Fruit fly (Drosophila melanogaster) whole organism, prepupa: ENCODE results near the gene Ugt304A1.

Source experiments
- Blimp-1 ChIP-seq: fragments of 200-800 bp; sonication (Bioruptor generic); optimal IDR thresholded peaks from 3 replicates; lab custom pipeline; 2017; ENCODE audit warnings: missing biosample characterization, missing genetic modification characterization, mild to moderate bottlenecking, moderate library complexity, missing genetic modification reagents
- CG10631 ChIP-seq: fragments of 200-800 bp; sonication (Bioruptor generic); optimal IDR thresholded peaks from 2 replicates; lab custom pipeline; 2016; ENCODE audit warnings: missing biosample characterization, missing genetic modification characterization
- CG10669 ChIP-seq: fragments of 200-800 bp; sonication (Bioruptor generic); optimal IDR thresholded peaks from 3 replicates; lab custom pipeline; 2018; ENCODE audit warnings: missing biosample characterization, mild to moderate bottlenecking, missing genetic modification characterization, moderate library complexity
- CG11762 ChIP-seq: fragments of 200-800 bp; sonication (Bioruptor generic); optimal IDR thresholded peaks from 3 replicates; lab custom pipeline; 2016; ENCODE audit warnings: missing biosample characterization, missing genetic modification characterization; ENCODE audit not compliant: insufficient read depth
- CG11902 ChIP-seq: fragments of 200-800 bp; sonication (Bioruptor generic); optimal IDR thresholded peaks from 3 replicates; lab custom pipeline; 2016; ENCODE audit warnings: missing biosample characterization, missing genetic modification characterization
- CG15336 ChIP-seq: fragments of 200-800 bp; sonication (Bioruptor generic); IDR thresholded peaks from 2 replicates; pipeline ENCODE4 v1.3.6; 2022; ENCODE audit warnings: missing biosample characterization, missing genetic modification characterization
- CG31627 ChIP-seq: fragments of 200-800 bp; sonication (Bioruptor generic); optimal IDR thresholded peaks from 3 replicates; lab custom pipeline; 2016; ENCODE audit warnings: missing biosample characterization, missing genetic modification characterization
- CG34406 ChIP-seq: fragments of 200-800 bp; sonication (Bioruptor generic); optimal IDR thresholded peaks from 3 replicates; lab custom pipeline; 2016; ENCODE audit warnings: missing biosample characterization, missing genetic modification characterization
- CG3919 ChIP-seq: fragments of 200-800 bp; sonication (Bioruptor generic); optimal IDR thresholded peaks from 3 replicates; lab custom pipeline; 2016; ENCODE audit warnings: missing biosample characterization, missing genetic modification characterization
- CG4318 ChIP-seq: fragments of 200-800 bp; sonication (Bioruptor generic); optimal IDR thresholded peaks from 3 replicates; lab custom pipeline; 2017; ENCODE audit warnings: missing biosample characterization, mild to moderate bottlenecking, missing genetic modification characterization
- CG6163 ChIP-seq: fragments of 200-800 bp; sonication (Bioruptor generic); IDR thresholded peaks from 3 replicates; pipeline ENCODE4 v1.3.6; 2022; ENCODE audit warnings: missing biosample characterization, missing genetic modification characterization
- CG6276 ChIP-seq: fragments of 200-800 bp; sonication (Bioruptor generic); optimal IDR thresholded peaks from 2 replicates; lab custom pipeline; 2017; ENCODE audit warnings: missing biosample characterization, mild to moderate bottlenecking, missing genetic modification characterization
- CG6792 ChIP-seq: fragments of 200-800 bp; sonication (Bioruptor generic); optimal IDR thresholded peaks from 3 replicates; lab custom pipeline; 2016; ENCODE audit warnings: missing biosample characterization, missing genetic modification characterization
- CG6854 ChIP-seq: fragments of 200-800 bp; sonication (Bioruptor generic); optimal IDR thresholded peaks from 2 replicates; lab custom pipeline; 2017; ENCODE audit warnings: missing biosample characterization, mild to moderate bottlenecking, missing genetic modification characterization
- CG8119 ChIP-seq: fragments of 200-800 bp; sonication (Bioruptor generic); IDR thresholded peaks from 3 replicates; pipeline ENCODE4 v1.3.6; 2022; ENCODE audit warnings: missing biosample characterization, missing genetic modification characterization
- CG8319 ChIP-seq: fragments of 200-800 bp; sonication (Bioruptor generic); optimal IDR thresholded peaks from 3 replicates; lab custom pipeline; 2016; ENCODE audit warnings: missing biosample characterization, missing genetic modification characterization
- CG8632 ChIP-seq: fragments of 200-800 bp; sonication (Bioruptor generic); optimal IDR thresholded peaks from 3 replicates; lab custom pipeline; 2016; ENCODE audit warnings: missing biosample characterization, missing genetic modification characterization
- CG9139 ChIP-seq: fragments of 200-800 bp; sonication (Bioruptor generic); optimal IDR thresholded peaks from 3 replicates; lab custom pipeline; 2017; ENCODE audit warnings: missing biosample characterization, mild to moderate bottlenecking, missing genetic modification characterization
- Eip75B ChIP-seq: fragments of 200-800 bp; sonication (Bioruptor generic); optimal IDR thresholded peaks from 3 replicates; lab custom pipeline; 2016; ENCODE audit warnings: missing biosample characterization, missing genetic modification characterization
- Eip78C ChIP-seq: fragments of 200-800 bp; sonication (Bioruptor generic); peaks from one replicate; lab custom pipeline; 2016; ENCODE audit warnings: missing biosample characterization, missing genetic modification characterization
- Ets96B ChIP-seq: fragments of 200-800 bp; optimal IDR thresholded peaks from 2 replicates; lab custom pipeline; 2019; ENCODE audit warnings: missing biosample characterization, mild to moderate bottlenecking, missing genetic modification characterization, moderate library complexity
- Gug ChIP-seq: fragments of 200-800 bp; sonication (Bioruptor generic); IDR thresholded peaks from 2 replicates; pipeline ENCODE4 v1.3.6; 2022; ENCODE audit warnings: missing biosample characterization, missing genetic modification characterization
- Hr39 ChIP-seq: fragments of 200-800 bp; sonication (Bioruptor generic); optimal IDR thresholded peaks from 2 replicates; lab custom pipeline; 2016; ENCODE audit warnings: missing biosample characterization, missing genetic modification characterization
- Hr4 ChIP-seq: fragments of 200-800 bp; sonication (Bioruptor generic); optimal IDR thresholded peaks from 3 replicates; lab custom pipeline; 2016; ENCODE audit warnings: missing biosample characterization, missing genetic modification characterization
- OdsH ChIP-seq: fragments of 200-800 bp; sonication (Bioruptor generic); optimal IDR thresholded peaks from 3 replicates; lab custom pipeline; 2016; ENCODE audit warnings: missing biosample characterization, missing genetic modification characterization
- Smox ChIP-seq: fragments of 200-800 bp; sonication (Bioruptor generic); optimal IDR thresholded peaks from 3 replicates; lab custom pipeline; 2016; ENCODE audit warnings: missing biosample characterization, missing genetic modification characterization
- Sox102F ChIP-seq: fragments of 200-800 bp; sonication (Bioruptor generic); optimal IDR thresholded peaks from 2 replicates; lab custom pipeline; 2016; ENCODE audit warnings: missing biosample characterization, mild to moderate bottlenecking, missing genetic modification characterization
- Sox15 ChIP-seq: fragments of 200-800 bp; sonication (Bioruptor generic); optimal IDR thresholded peaks from 3 replicates; lab custom pipeline; 2016; ENCODE audit warnings: missing biosample characterization, missing genetic modification characterization
- achi ChIP-seq: fragments of 200-800 bp; sonication (Bioruptor generic); optimal IDR thresholded peaks from 3 replicates; lab custom pipeline; 2016; ENCODE audit warnings: missing biosample characterization, missing genetic modification characterization
- acj6 ChIP-seq: fragments of 200-800 bp; sonication (Bioruptor generic); optimal IDR thresholded peaks from 3 replicates; lab custom pipeline; 2016; ENCODE audit warnings: missing biosample characterization, missing genetic modification characterization
- cyc ChIP-seq: fragments of 200-800 bp; sonication (Bioruptor generic); optimal IDR thresholded peaks from 3 replicates; lab custom pipeline; 2016; ENCODE audit warnings: missing biosample characterization, missing genetic modification characterization
- dac ChIP-seq: fragments of 200-800 bp; sonication (Bioruptor generic); optimal IDR thresholded peaks from 2 replicates; lab custom pipeline; 2017; ENCODE audit warnings: missing biosample characterization, mild to moderate bottlenecking, missing genetic modification characterization
- esn ChIP-seq: fragments of 200-800 bp; sonication (Bioruptor generic); optimal IDR thresholded peaks from 2 replicates; lab custom pipeline; 2016; ENCODE audit warnings: missing biosample characterization, mild to moderate bottlenecking, missing genetic modification characterization, moderate library complexity
- fd59A ChIP-seq: fragments of 200-800 bp; sonication (Bioruptor generic); optimal IDR thresholded peaks from 2 replicates; lab custom pipeline; 2017; ENCODE audit warnings: missing biosample characterization, mild to moderate bottlenecking, missing genetic modification characterization, missing genetic modification reagents
- fd85E ChIP-seq: fragments of 200-800 bp; sonication (Bioruptor generic); optimal IDR thresholded peaks from 3 replicates; lab custom pipeline; 2016; ENCODE audit warnings: missing biosample characterization, missing genetic modification characterization
- fkh ChIP-seq: fragments of 200-800 bp; sonication (Bioruptor generic); optimal IDR thresholded peaks from 3 replicates; lab custom pipeline; 2017; ENCODE audit warnings: missing biosample characterization, mild to moderate bottlenecking, missing genetic modification characterization, moderate library complexity
- pdm3 ChIP-seq: fragments of 200-800 bp; sonication (Bioruptor generic); optimal IDR thresholded peaks from 3 replicates; lab custom pipeline; 2016; ENCODE audit warnings: missing biosample characterization, missing genetic modification characterization
- salr ChIP-seq, 2 experiments: fragments of 200-800 bp; sonication (Bioruptor generic); optimal IDR thresholded peaks; 3 replicates each; lab custom pipeline; 2016 to 2018; ENCODE audit warnings: missing biosample characterization in 2 of 2, missing genetic modification characterization in 2 of 2, mild to moderate bottlenecking in 1 of 2
- spab ChIP-seq: fragments of 200-800 bp; sonication (Bioruptor generic); optimal IDR thresholded peaks from 2 replicates; lab custom pipeline; 2017; ENCODE audit warnings: missing biosample characterization, mild to moderate bottlenecking, missing genetic modification characterization, missing genetic modification reagents
- ss ChIP-seq, 2 experiments: fragments of 200-800 bp; sonication (Bioruptor generic); optimal IDR thresholded peaks; 2 replicates in 1 of 2; 3 replicates in 1 of 2; lab custom pipeline; 2017 to 2018; ENCODE audit warnings: mild to moderate bottlenecking in 2 of 2, missing biosample characterization in 2 of 2, missing genetic modification characterization in 2 of 2, moderate library complexity in 1 of 2
- svp ChIP-seq: fragments of 200-800 bp; sonication (Bioruptor generic); peaks from one replicate; lab custom pipeline; 2016; ENCODE audit warnings: missing biosample characterization, missing genetic modification characterization
- topi ChIP-seq: fragments of 200-800 bp; sonication (Bioruptor generic); optimal IDR thresholded peaks from 3 replicates; lab custom pipeline; 2016; ENCODE audit warnings: missing biosample characterization, missing genetic modification characterization
- vri ChIP-seq: fragments of 200-800 bp; sonication (Bioruptor generic); optimal IDR thresholded peaks from 3 replicates; lab custom pipeline; 2016; ENCODE audit warnings: missing biosample characterization, mild to moderate bottlenecking, missing genetic modification characterization

Ugt304A1 gene

dm6 chr3R:11209801-11210402 lies 34.7 kb upstream of the Ugt304A1 start, which contains the start of the genes SdhC and Tctp (continued):
- TF ChIP-seq Sox102F (GFP tag; lab: Kevin White, UChicago), result peak; percentile 42
- TF ChIP-seq ss (GFP tag; optimal IDR thresholded peaks at IDR 0.05; lab: Kevin White, UChicago), result peak; percentile 14 to 39
- no peak for TF ChIP-seq CG8319 (GFP tag; lab: Kevin White, UChicago)
- TF ChIP-seq Eip75B (GFP tag; lab: Kevin White, UChicago), result peak; percentile 59
- TF ChIP-seq fd85E, result no peak
- peak; percentile 74 for TF ChIP-seq svp (GFP tag; lab: Kevin White, UChicago)
- TF ChIP-seq CG6276 (GFP tag; lab: Kevin White, UChicago), result no peak
- peak; percentile 85 for TF ChIP-seq Eip78C (GFP tag; lab: Kevin White, UChicago)
- TF ChIP-seq CG15336, result no peak
- TF ChIP-seq topi (GFP tag; lab: Kevin White, UChicago), result peak; percentile 49
- no peak for TF ChIP-seq CG11762 (GFP tag; lab: Kevin White, UChicago)
- peak; percentile 33 for TF ChIP-seq CG34406
- TF ChIP-seq Blimp-1 (GFP tag; lab: Kevin White, UChicago), result no peak
- peak in 1 of 2 experiments; percentile 10 for TF ChIP-seq salr (GFP tag; optimal IDR thresholded peaks at IDR 0.05; lab: Kevin White, UChicago)
- no peak for TF ChIP-seq CG4318 (GFP tag; lab: Kevin White, UChicago)
- TF ChIP-seq vri (GFP tag; lab: Kevin White, UChicago), result peak; percentile 45
- TF ChIP-seq Hr39 (GFP tag; lab: Kevin White, UChicago), result peak; percentile 12
- TF ChIP-seq CG10669, result peak; percentile 0
- TF ChIP-seq fkh, result peak; percentile 83
- TF ChIP-seq OdsH, result peak; percentile 43

- TF ChIP-seq CG34406 (no peak), CG10669 (no peak), vri (GFP tag; lab: Kevin White, UChicago) (peak; percentile 71), spab (no peak), CG11762 (GFP tag; lab: Kevin White, UChicago) (no peak), CG10631 (no peak), cyc (GFP tag; lab: Kevin White, UChicago) (no peak), CG31627 (GFP tag; lab: Kevin White, UChicago) (no peak), CG9139 (GFP tag; lab: Kevin White, UChicago) (peak; percentile 77), CG15336 (no peak), esn (GFP tag; lab: Kevin White, UChicago) (no peak), CG6854 (no peak), topi (GFP tag; lab: Kevin White, UChicago) (peak; percentile 23), ss (GFP tag; optimal IDR thresholded peaks at IDR 0.05; lab: Kevin White, UChicago) (peak in 1 of 2 experiments; percentile 58), Eip78C (GFP tag; lab: Kevin White, UChicago) (peak; percentile 93), OdsH (no peak), fkh (peak; percentile 23), fd59A (GFP tag; lab: Kevin White, UChicago) (no peak), Blimp-1 (GFP tag; lab: Kevin White, UChicago) (no peak)
Measured at dm6 chr3R:11208766-11209331, 33.6 kb upstream of the Ugt304A1 start.

dm6 chr3R:11200885-11201421 lies 25.7 kb upstream of the Ugt304A1 start:
- TF ChIP-seq vri (GFP tag; lab: Kevin White, UChicago), result peak; percentile 98
- TF ChIP-seq CG6163 (GFP tag; lab: Robert Waterston, UW), result peak; percentile 71; the same call in 1 of the 3 replicates
- TF ChIP-seq CG15336, result peak; percentile 66
- no peak for TF ChIP-seq fd59A (GFP tag; lab: Kevin White, UChicago)
- peak; percentile 65 for TF ChIP-seq Smox
- TF ChIP-seq CG9139 (GFP tag; lab: Kevin White, UChicago), result no peak
- TF ChIP-seq Ets96B (tag; lab: Kevin White, UChicago), result peak; percentile 55
- TF ChIP-seq CG11902 (GFP tag; lab: Kevin White, UChicago), result peak; percentile 42
- TF ChIP-seq Gug (GFP tag; lab: Robert Waterston, UW), result 0 out of 2 replicates have a peak, but pooled peaks have one; percentile 34
- peak; percentile 30 for TF ChIP-seq spab
- peak; percentile 47 for TF ChIP-seq CG6792
- TF ChIP-seq pdm3 (GFP tag; lab: Kevin White, UChicago), result peak; percentile 70
- TF ChIP-seq CG3919 (GFP tag; lab: Kevin White, UChicago), result peak; percentile 58
- peak; percentile 42 for TF ChIP-seq CG6276 (GFP tag; lab: Kevin White, UChicago)
- peak; percentile 50 for TF ChIP-seq Sox15 (GFP tag; lab: Kevin White, UChicago)
- peak; percentile 61 for TF ChIP-seq Hr4 (GFP tag; lab: Kevin White, UChicago)
- TF ChIP-seq CG10631, result peak; percentile 62
- peak; percentile 68 for TF ChIP-seq topi (GFP tag; lab: Kevin White, UChicago)
- TF ChIP-seq CG31627 (GFP tag; lab: Kevin White, UChicago), result peak; percentile 56
- peak; percentile 89 for TF ChIP-seq svp (GFP tag; lab: Kevin White, UChicago)
- TF ChIP-seq CG8119 (GFP tag; lab: Robert Waterston, UW), result peak; percentile 67; the same call in 2 of the 3 replicates
- peak in 1 of 2 experiments; percentile 41 for TF ChIP-seq salr (GFP tag; optimal IDR thresholded peaks at IDR 0.05; lab: Kevin White, UChicago)
- peak; percentile 59 for TF ChIP-seq CG8632
- peak; percentile 59 for TF ChIP-seq achi (GFP tag; lab: Kevin White, UChicago)
- TF ChIP-seq dac (GFP tag; lab: Kevin White, UChicago), result no peak
- peak; percentile 77 for TF ChIP-seq esn (GFP tag; lab: Kevin White, UChicago)
- TF ChIP-seq acj6 (GFP tag; lab: Kevin White, UChicago), result peak; percentile 74
